Worm (Caenorhabditis elegans) whole organism, young adult: ENCODE data around the gene xpf-1.

Experiments
- C06A6.2 ChIP-seq: fragments of 200-800 bp; sonication (Bioruptor generic); conservative IDR thresholded peaks from 2 replicates; pipeline ENCODE4 v1.3.6; 2022; ENCODE audit warnings: missing genetic modification characterization, missing compliant biosample characterization
- Y53G8AR.9 ChIP-seq: fragments of 200-800 bp; sonication (Bioruptor generic); conservative IDR thresholded peaks from 2 replicates; pipeline ENCODE4 v1.3.6; 2022; ENCODE audit warnings: missing genetic modification reagents, missing genetic modification characterization, missing compliant biosample characterization
- cebp-1 ChIP-seq, 2 experiments: fragments of 200-800 bp in 1 of 2; sonication (Bioruptor generic) in 1 of 2; sonication (generic microtip) in 1 of 2; IDR thresholded peaks in 1 of 2; optimal IDR thresholded peaks in 1 of 2; 2 replicates each; pipeline versions ENCODE4 v1.3.6 to Lab custom; 2017 to 2022; ENCODE audit warnings: missing compliant biosample characterization in 2 of 2, missing genetic modification characterization in 2 of 2, mild to moderate bottlenecking in 1 of 2, missing genetic modification reagents in 1 of 2, moderate library complexity in 1 of 2
- him-1 ChIP-seq: sonication (generic microtip); optimal IDR thresholded peaks from 2 replicates; lab custom pipeline; 2016; ENCODE audit warnings: missing genotype, missing genetic modification reagents, missing genetic modification characterization, missing compliant biosample characterization
- hsf-1 ChIP-seq: fragments of 200-800 bp; sonication (Bioruptor generic); IDR thresholded peaks from 2 replicates; pipeline ENCODE4 v1.3.6; 2022; ENCODE audit warnings: missing genetic modification reagents, missing genetic modification characterization, missing compliant biosample characterization
- mcd-1 ChIP-seq: fragments of 200-800 bp; sonication (Bioruptor generic); IDR thresholded peaks from 2 replicates; pipeline ENCODE4 v1.3.6; 2022; ENCODE audit warnings: missing genetic modification reagents, missing genetic modification characterization, missing compliant biosample characterization

DNA sequence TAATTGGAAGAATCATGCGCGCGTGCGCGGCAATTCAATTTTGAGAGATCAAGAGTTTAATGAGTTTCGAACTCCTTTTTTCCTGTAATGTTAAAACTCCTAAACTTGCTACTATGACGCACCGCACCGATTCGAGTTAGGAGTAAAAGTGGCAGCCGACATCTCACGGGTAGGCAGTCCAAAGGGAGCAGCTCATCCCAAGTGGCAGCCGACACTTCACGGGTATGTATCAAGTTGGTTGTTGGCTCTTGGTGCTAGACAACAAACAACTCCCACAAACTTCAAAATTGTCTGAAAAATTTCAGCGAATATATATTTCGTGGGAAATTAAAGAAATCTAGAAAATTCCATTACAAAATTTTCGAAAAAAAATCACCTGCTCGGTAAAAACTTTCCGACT lies 57.2 kb downstream of the xpf-1 start:
- TF ChIP-seq Y53G8AR.9 (GFP tag; lab: Robert Waterston, UW) (no peak), C06A6.2 (GFP tag; lab: Robert Waterston, UW) (no peak), hsf-1 (GFP tag; lab: Robert Waterston, UW) (no peak), mcd-1 (GFP tag; lab: Robert Waterston, UW) (no peak), cebp-1 (GFP tag; IDR thresholded peaks at IDR 0.05; lab: Robert Waterston, UW) (no peak), cebp-1 (tag; optimal IDR thresholded peaks at IDR 0.05; lab: Kevin White, UChicago) (no peak), him-1 (tag; lab: Kevin White, UChicago) (no peak)
